Fruit fly (Drosophila melanogaster) whole organism, wandering third instar larva: ENCODE measurements around the gene CG13614.

ENCODE experiments used
- Abd-B ChIP-seq: fragments of >200 bp; optimal IDR thresholded peaks from 2 replicates; lab custom pipeline; 2017; ENCODE audit warnings: missing biosample characterization, missing genetic modification characterization
- CG32264 ChIP-seq: fragments of 200-800 bp; sonication (Bioruptor generic); optimal IDR thresholded peaks from 2 replicates; lab custom pipeline; 2016; ENCODE audit warnings: missing biosample characterization, missing genetic modification characterization
- CG9705 ChIP-seq: fragments of 200-800 bp; sonication (Bioruptor generic); optimal IDR thresholded peaks from 2 replicates; lab custom pipeline; 2018; ENCODE audit warnings: missing biosample characterization, mild to moderate bottlenecking, missing genetic modification characterization
- CrebA ChIP-seq: fragments of 200-800 bp; sonication (Bioruptor generic); optimal IDR thresholded peaks from 2 replicates; lab custom pipeline; 2016; ENCODE audit warnings: missing biosample characterization, mild to moderate bottlenecking, missing genetic modification characterization, borderline replicate concordance
- Dfd ChIP-seq: fragments of >200 bp; optimal IDR thresholded peaks from 2 replicates; lab custom pipeline; 2017; ENCODE audit warnings: missing biosample characterization, missing genetic modification characterization
- Dif ChIP-seq: fragments of 200-275, 200-300 bp; sonication (Bioruptor generic); optimal IDR thresholded peaks from 2 replicates; lab custom pipeline; 2018; ENCODE audit warnings: missing biosample characterization, missing genetic modification characterization; ENCODE audit not compliant: partially characterized antibody
- GATAd ChIP-seq: sonication (Bioruptor generic); optimal IDR thresholded peaks from 2 replicates; lab custom pipeline; 2016; ENCODE audit warnings: missing biosample characterization, missing genetic modification characterization
- HLH106 ChIP-seq: fragments of 200-800 bp; optimal IDR thresholded peaks from 3 replicates; lab custom pipeline; 2019; ENCODE audit warnings: missing biosample characterization, mild to moderate bottlenecking, missing genetic modification characterization, moderate library complexity
- Hnf4 ChIP-seq: fragments of 200-800 bp; sonication (Bioruptor generic); optimal IDR thresholded peaks from 2 replicates; lab custom pipeline; 2016; ENCODE audit warnings: missing biosample characterization, mild to moderate bottlenecking, missing genetic modification characterization
- Hr78 ChIP-seq: fragments of >200 bp; optimal IDR thresholded peaks from 2 replicates; lab custom pipeline; 2017; ENCODE audit warnings: missing biosample characterization, missing genetic modification characterization
- Hr83 ChIP-seq: fragments of 200-300 bp; sonication (Bioruptor generic); optimal IDR thresholded peaks from 2 replicates; lab custom pipeline; 2016; ENCODE audit warnings: missing biosample characterization, mild to moderate bottlenecking, missing genetic modification characterization, moderate library complexity; ENCODE audit not compliant: poor library complexity, severe bottlenecking
- Jra ChIP-seq: sonication (Bioruptor generic); optimal IDR thresholded peaks from 2 replicates; lab custom pipeline; 2016; ENCODE audit warnings: missing biosample characterization, missing genetic modification characterization
- Mio ChIP-seq: sonication (Bioruptor generic); optimal IDR thresholded peaks from 2 replicates; lab custom pipeline; 2016; ENCODE audit warnings: missing biosample characterization, missing genetic modification characterization
- N ChIP-seq: fragments of >200 bp; optimal IDR thresholded peaks from 2 replicates; lab custom pipeline; 2018; ENCODE audit warnings: missing biosample characterization, missing external identifiers, missing genetic modification characterization
- OdsH ChIP-seq: fragments of 200-800 bp; sonication (Bioruptor generic); optimal IDR thresholded peaks from 2 replicates; lab custom pipeline; 2016; ENCODE audit warnings: missing biosample characterization, mild to moderate bottlenecking, missing genetic modification characterization
- Rel ChIP-seq, 2 experiments: fragments of 200-800 bp; sonication (Bioruptor generic) in 1 of 2; optimal IDR thresholded peaks; 2 replicates in 1 of 2; 3 replicates in 1 of 2; lab custom pipeline; 2016 to 2019; ENCODE audit warnings: mild to moderate bottlenecking in 2 of 2, missing biosample characterization in 2 of 2, missing genetic modification characterization in 2 of 2, moderate library complexity in 1 of 2
- Sp1 ChIP-seq: fragments of 200-800 bp; sonication (Bioruptor generic); optimal IDR thresholded peaks from 3 replicates; lab custom pipeline; 2019; ENCODE audit warnings: missing biosample characterization, mild to moderate bottlenecking, missing genetic modification characterization, moderate library complexity
- Vsx2 ChIP-seq: fragments of 200-300, 225-300 bp; sonication (Bioruptor generic); optimal IDR thresholded peaks from 2 replicates; lab custom pipeline; 2018; ENCODE audit warnings: missing biosample characterization, missing genetic modification characterization; ENCODE audit not compliant: partially characterized antibody
- br ChIP-seq: fragments of 200-800 bp; sonication (Bioruptor generic); optimal IDR thresholded peaks from 2 replicates; lab custom pipeline; 2016; ENCODE audit warnings: missing biosample characterization, missing genetic modification characterization
- brk ChIP-seq: fragments of 200-800 bp; sonication (Bioruptor generic); optimal IDR thresholded peaks from 2 replicates; lab custom pipeline; 2016; ENCODE audit warnings: missing biosample characterization, mild to moderate bottlenecking, missing genetic modification characterization
- dmrt93B ChIP-seq: fragments of 200-800 bp; sonication (Bioruptor generic); optimal IDR thresholded peaks from 2 replicates; lab custom pipeline; 2018; ENCODE audit warnings: missing biosample characterization, mild to moderate bottlenecking, missing genetic modification characterization
- ey ChIP-seq: fragments of 200-800 bp; sonication (Bioruptor generic); optimal IDR thresholded peaks from 2 replicates; lab custom pipeline; 2016; ENCODE audit warnings: missing biosample characterization, missing genetic modification characterization
- foxo ChIP-seq, 2 experiments: fragments of 200-800 bp; sonication (Bioruptor generic); optimal IDR thresholded peaks; 2 replicates in 1 of 2; 3 replicates in 1 of 2; lab custom pipeline; 2016 to 2017; ENCODE audit warnings: missing biosample characterization in 2 of 2, missing genetic modification characterization in 2 of 2
- fru ChIP-seq: fragments of 200-800 bp; sonication (Bioruptor generic); optimal IDR thresholded peaks from 3 replicates; lab custom pipeline; 2016; ENCODE audit warnings: missing biosample characterization, mild to moderate bottlenecking, missing genetic modification characterization
- h ChIP-seq: fragments of 200-800 bp; sonication (Bioruptor generic); optimal IDR thresholded peaks from 3 replicates; lab custom pipeline; 2016; ENCODE audit warnings: missing biosample characterization, mild to moderate bottlenecking, missing genetic modification characterization
- jim ChIP-seq: fragments of 175-275, 200-325 bp; sonication (Bioruptor generic); optimal IDR thresholded peaks from 2 replicates; lab custom pipeline; 2016; ENCODE audit warnings: missing biosample characterization, mild to moderate bottlenecking, missing genetic modification characterization
- pan ChIP-seq: fragments of >200 bp; optimal IDR thresholded peaks from 2 replicates; lab custom pipeline; 2017
- psq ChIP-seq: fragments of 200-800 bp; sonication (Bioruptor generic); optimal IDR thresholded peaks from 3 replicates; lab custom pipeline; 2017; ENCODE audit warnings: missing biosample characterization, mild to moderate bottlenecking, missing genetic modification characterization, moderate library complexity
- sage ChIP-seq: fragments of 200-800 bp; sonication (Bioruptor generic); optimal IDR thresholded peaks from 2 replicates; lab custom pipeline; 2016; ENCODE audit warnings: missing biosample characterization, mild to moderate bottlenecking, missing genetic modification characterization
- sv ChIP-seq: fragments of 200-800 bp; sonication (Bioruptor generic); optimal IDR thresholded peaks from 3 replicates; lab custom pipeline; 2016; ENCODE audit warnings: missing biosample characterization, missing genetic modification characterization
- tai ChIP-seq: sonication (Bioruptor generic); optimal IDR thresholded peaks from 2 replicates; lab custom pipeline; 2016; ENCODE audit warnings: missing biosample characterization, missing genetic modification characterization
- usp ChIP-seq: fragments of >200 bp; optimal IDR thresholded peaks from 2 replicates; lab custom pipeline; 2017; ENCODE audit warnings: missing biosample characterization, missing genetic modification characterization
- woc ChIP-seq: sonication (Bioruptor generic); optimal IDR thresholded peaks from 2 replicates; lab custom pipeline; 2016; ENCODE audit warnings: missing biosample characterization, mild to moderate bottlenecking, missing genetic modification characterization

Gene CG13614

DNA sequence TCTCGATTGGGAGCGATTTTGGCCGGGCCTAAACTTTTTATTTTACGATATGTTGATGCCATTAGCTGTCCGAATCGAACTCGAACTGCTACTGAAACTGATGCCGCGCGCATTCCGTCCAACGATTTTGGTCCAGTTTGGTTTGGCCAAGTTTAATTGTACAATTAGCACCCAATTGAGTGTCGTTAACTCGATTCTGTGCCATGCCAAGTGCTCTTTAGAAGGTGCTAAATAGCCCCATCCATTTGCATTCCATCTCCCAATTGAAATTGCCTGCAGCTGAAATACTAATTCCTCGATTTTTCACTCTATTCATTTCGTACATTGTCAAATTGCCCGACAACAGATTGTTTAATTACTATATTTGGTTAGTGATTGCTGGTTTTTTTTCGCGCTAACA lies 6.2 kb downstream of the CG13614 start, which contains the start of gene CG17781:
Gene CG17781 (minus strand): TSS at position 101 of the 400 bp plus-strand sequence.
- TF ChIP-seq CG9705 (GFP tag; lab: Kevin White, UChicago) (no peak), Hr83 (no peak), sv (GFP tag; lab: Kevin White, UChicago) (no peak), pan (lab: Kevin White, UChicago) (no peak), tai (GFP tag; lab: Kevin White, UChicago) (no peak), br (no peak), Sp1 (GFP tag; lab: Kevin White, UChicago) (no peak), HLH106 (tag; lab: Kevin White, UChicago) (no peak), Dif (no peak), Jra (GFP tag; lab: Kevin White, UChicago) (no peak), sage (GFP tag; lab: Kevin White, UChicago) (no peak)
- TF ChIP-seq, all 38 proteins: peak for 0

DNA sequence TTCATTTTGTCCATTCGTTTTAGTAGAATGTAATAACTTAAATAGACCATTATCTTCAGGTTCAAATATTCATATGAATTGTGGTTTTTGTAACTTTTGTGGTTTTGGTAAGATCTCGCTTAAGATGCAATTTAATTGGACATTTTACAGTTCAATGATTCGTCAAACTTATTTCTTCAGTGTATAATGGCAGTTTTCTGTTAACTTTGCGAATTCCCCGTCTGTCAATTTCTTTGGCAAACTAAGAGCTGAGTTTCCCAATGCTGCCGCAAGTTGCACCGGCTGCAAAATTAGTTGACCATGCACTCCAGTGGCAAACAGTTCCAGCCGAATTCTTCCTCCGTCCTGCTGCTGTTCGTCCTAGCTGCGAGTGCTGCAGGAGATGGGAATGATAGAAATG lies 7.2 kb downstream of the CG13614 start, which contains the start of gene CG33342:
Gene CG33342 (plus strand): TSS at position 301 of the 400 bp plus-strand sequence.
- no peak for TF ChIP-seq foxo (GFP tag; optimal IDR thresholded peaks at IDR 0.05; lab: Kevin White, UChicago)
- no peak for TF ChIP-seq dmrt93B (GFP tag; lab: Kevin White, UChicago)
- no peak for TF ChIP-seq Dif
- TF ChIP-seq woc = no peak
- no peak for TF ChIP-seq HLH106 (tag; lab: Kevin White, UChicago)
- TF ChIP-seq CG32264 (GFP tag; lab: Kevin White, UChicago) = no peak
- TF ChIP-seq jim (GFP tag; lab: Kevin White, UChicago) = no peak
- no peak for TF ChIP-seq Jra (GFP tag; lab: Kevin White, UChicago)
- no peak for TF ChIP-seq Abd-B (GFP tag; lab: Kevin White, UChicago)
- no peak for TF ChIP-seq N (GFP tag; lab: Kevin White, UChicago)
- TF ChIP-seq usp = no peak
- TF ChIP-seq brk (GFP tag; lab: Kevin White, UChicago) = no peak
- no peak for TF ChIP-seq Hr83
- TF ChIP-seq br = no peak
- TF ChIP-seq Mio (GFP tag; lab: Kevin White, UChicago) = no peak
- TF ChIP-seq h (GFP tag; lab: Kevin White, UChicago) = no peak
- no peak for TF ChIP-seq tai (GFP tag; lab: Kevin White, UChicago)
- TF ChIP-seq, all 38 proteins: peak for 0

DNA sequence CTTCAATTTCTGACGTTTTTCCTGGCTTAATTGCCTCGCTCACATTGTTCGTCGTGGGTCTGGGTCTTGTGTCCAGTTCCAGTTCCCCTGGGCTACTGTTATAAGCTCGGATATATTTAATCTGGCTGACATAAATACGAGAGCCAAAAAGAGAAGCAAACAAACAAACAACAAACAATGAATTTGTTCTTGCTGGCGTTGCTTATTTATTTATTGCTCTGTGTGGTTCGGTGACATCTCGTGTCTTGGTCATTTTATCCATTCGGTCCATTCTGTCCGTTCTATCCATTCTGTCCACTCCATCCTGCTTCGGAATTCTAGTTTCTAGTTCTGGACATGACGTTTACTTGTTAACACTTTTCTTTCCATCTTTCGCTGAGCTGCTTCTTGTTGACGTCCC lies 15.6 kb downstream of the CG13614 start, which contains the start of gene CG17780:
Gene CG17780 (minus strand): TSS at position 101 of the 400 bp plus-strand sequence.
- TF ChIP-seq psq (GFP tag; lab: Kevin White, UChicago) (no peak), CrebA (no peak), Hr78 (no peak), OdsH (GFP tag; lab: Kevin White, UChicago) (no peak), Hnf4 (GFP tag; lab: Kevin White, UChicago) (no peak)

DNA sequence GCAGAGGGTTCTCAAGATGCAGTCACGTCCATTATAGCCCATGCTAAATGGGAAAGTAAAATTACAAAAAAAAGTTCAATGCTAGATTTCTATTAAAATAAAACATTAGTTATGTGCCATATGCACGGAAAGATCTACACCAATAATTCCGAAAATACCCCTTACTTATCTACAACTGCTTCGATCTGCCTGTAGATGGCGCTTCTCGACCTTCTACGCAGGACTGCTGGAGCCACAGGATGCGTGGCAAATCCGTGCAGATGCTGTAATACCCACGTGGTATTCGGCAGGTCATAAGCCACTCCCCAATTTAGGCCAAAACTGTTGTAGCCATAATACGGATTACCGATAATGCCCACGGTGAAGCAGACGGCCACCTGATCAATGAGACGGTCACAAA lies 17.1 kb downstream of the CG13614 start:
- TF ChIP-seq psq (GFP tag; lab: Kevin White, UChicago) (no peak), Jra (GFP tag; lab: Kevin White, UChicago) (no peak), Dfd (GFP tag; lab: Kevin White, UChicago) (no peak), OdsH (GFP tag; lab: Kevin White, UChicago) (no peak), Sp1 (GFP tag; lab: Kevin White, UChicago) (no peak), ey (GFP tag; lab: Kevin White, UChicago) (no peak), Hnf4 (GFP tag; lab: Kevin White, UChicago) (no peak), brk (GFP tag; lab: Kevin White, UChicago) (no peak), CrebA (no peak), dmrt93B (GFP tag; lab: Kevin White, UChicago) (no peak), pan (lab: Kevin White, UChicago) (no peak), GATAd (GFP tag; lab: Kevin White, UChicago) (no peak), Rel (GFP tag; optimal IDR thresholded peaks at IDR 0.05; lab: Kevin White, UChicago) (no peak), Rel (tag; optimal IDR thresholded peaks at IDR 0.05; lab: Kevin White, UChicago) (no peak), HLH106 (tag; lab: Kevin White, UChicago) (no peak), Dif (no peak)

dm6 chr3R:24390239-24390638 lies 20.9 kb downstream of the CG13614 start, which contains the start of the genes CG5768 and CG13615:
Gene CG5768 (minus strand): TSS chr3R:24390339.
Gene CG13615 (plus strand): TSS chr3R:24390518.
- TF ChIP-seq ey (GFP tag; lab: Kevin White, UChicago) (no peak), CG32264 (GFP tag; lab: Kevin White, UChicago) (no peak), GATAd (GFP tag; lab: Kevin White, UChicago) (no peak), psq (GFP tag; lab: Kevin White, UChicago) (no peak), sage (GFP tag; lab: Kevin White, UChicago) (no peak), sv (GFP tag; lab: Kevin White, UChicago) (no peak), pan (lab: Kevin White, UChicago) (no peak), dmrt93B (GFP tag; lab: Kevin White, UChicago) (no peak), Sp1 (GFP tag; lab: Kevin White, UChicago) (no peak), tai (GFP tag; lab: Kevin White, UChicago) (no peak), Vsx2 (no peak), N (GFP tag; lab: Kevin White, UChicago) (no peak), CrebA (no peak), fru (no peak), Rel (GFP tag; optimal IDR thresholded peaks at IDR 0.05; lab: Kevin White, UChicago) (no peak), Rel (tag; optimal IDR thresholded peaks at IDR 0.05; lab: Kevin White, UChicago) (no peak), Hnf4 (GFP tag; lab: Kevin White, UChicago) (no peak)
